Fruit fly (Drosophila melanogaster) whole organism, embryonic: ENCODE measurements around the gene dsd.

Experiments
- Abd-B ChIP-seq: fragments of 200-800 bp; sonication (Bioruptor generic); optimal IDR thresholded peaks from 2 replicates; lab custom pipeline; 2018; ENCODE audit warnings: missing biosample characterization, mild to moderate bottlenecking, missing genetic modification characterization, moderate library complexity
- Antp ChIP-seq: fragments of 200-800 bp; sonication (Bioruptor generic); optimal IDR thresholded peaks from 3 replicates; lab custom pipeline; 2016; ENCODE audit warnings: missing biosample characterization, missing genetic modification characterization
- B-H1 ChIP-seq: fragments of 200-800 bp; sonication (Bioruptor generic); IDR thresholded peaks from 3 replicates; pipeline ENCODE4 v1.3.6; 2022; ENCODE audit warnings: missing biosample characterization, missing genetic modification characterization
- CG11093 ChIP-seq: fragments of 200-800 bp; sonication (Bioruptor generic); IDR thresholded peaks from 3 replicates; pipeline ENCODE4 v1.3.6; 2022; ENCODE audit warnings: missing biosample characterization, missing genetic modification characterization
- CG11695 ChIP-seq: fragments of 200-800 bp; sonication (Bioruptor generic); IDR thresholded peaks from 3 replicates; pipeline ENCODE4 v1.3.6; 2022; ENCODE audit warnings: missing biosample characterization, missing genetic modification characterization
- CG15269 ChIP-seq: fragments of 200-800 bp; sonication (Bioruptor generic); optimal IDR thresholded peaks from 2 replicates; lab custom pipeline; 2018; ENCODE audit warnings: missing biosample characterization, mild to moderate bottlenecking, missing genetic modification characterization, moderate library complexity
- CG1529 ChIP-seq: fragments of 200-800 bp; sonication (Bioruptor generic); optimal IDR thresholded peaks from 3 replicates; lab custom pipeline; 2018; ENCODE audit warnings: missing biosample characterization, missing genetic modification characterization
- CG4854 ChIP-seq: fragments of 200-800 bp; sonication (Bioruptor generic); optimal IDR thresholded peaks from 2 replicates; lab custom pipeline; 2016; ENCODE audit warnings: missing biosample characterization, missing genetic modification characterization, inconsistent platforms
- CG6689 ChIP-seq: fragments of 200-800 bp; sonication (Bioruptor generic); IDR thresholded peaks from 2 replicates; pipeline ENCODE4 v1.3.6; 2022; ENCODE audit warnings: missing biosample characterization, missing genetic modification characterization
- CG7556 ChIP-seq: fragments of 200-800 bp; sonication (Bioruptor generic); optimal IDR thresholded peaks from 2 replicates; lab custom pipeline; 2017; ENCODE audit warnings: missing biosample characterization, mild to moderate bottlenecking, missing genetic modification characterization
- CG7786 ChIP-seq: fragments of 200-800 bp; sonication (Bioruptor generic); optimal IDR thresholded peaks from 2 replicates; lab custom pipeline; 2016; ENCODE audit warnings: missing biosample characterization, missing genetic modification characterization
- CG8290 ChIP-seq, 3 experiments: fragments of 200-800 bp; sonication (Bioruptor generic); optimal IDR thresholded peaks; 2 replicates each; lab custom pipeline; 2016 to 2019; ENCODE audit warnings: missing biosample characterization in 3 of 3, missing genetic modification characterization in 3 of 3, mild to moderate bottlenecking in 2 of 3, moderate library complexity in 1 of 3
- CG9727 ChIP-seq: fragments of 200-800 bp; sonication (Bioruptor generic); optimal IDR thresholded peaks from 3 replicates; lab custom pipeline; 2017; ENCODE audit warnings: missing biosample characterization, mild to moderate bottlenecking, missing genetic modification characterization
- CG9932 ChIP-seq: fragments of 200-800 bp; sonication (Bioruptor generic); IDR thresholded peaks from 2 replicates; pipeline ENCODE4 v1.3.6; 2022; ENCODE audit warnings: missing biosample characterization, missing genetic modification characterization
- CoRest ChIP-seq: fragments of 200-800 bp; sonication (Bioruptor generic); optimal IDR thresholded peaks from 3 replicates; lab custom pipeline; 2018; ENCODE audit warnings: missing biosample characterization, mild to moderate bottlenecking, missing genetic modification characterization, moderate library complexity
- CrebB ChIP-seq: fragments of 200-800 bp; sonication (Bioruptor generic); optimal IDR thresholded peaks from 3 replicates; lab custom pipeline; 2018; ENCODE audit warnings: missing biosample characterization, mild to moderate bottlenecking, missing genetic modification characterization
- Dek ChIP-seq: fragments of 200-800 bp; sonication (Bioruptor generic); optimal IDR thresholded peaks from 3 replicates; lab custom pipeline; 2019; ENCODE audit warnings: missing biosample characterization, mild to moderate bottlenecking, missing genetic modification characterization, moderate library complexity
- E2f1 ChIP-seq: fragments of 200-800 bp; sonication (Bioruptor generic); IDR thresholded peaks from 2 replicates; pipeline ENCODE4 v1.3.6; 2022; ENCODE audit warnings: missing biosample characterization, missing genetic modification characterization
- Fer1 ChIP-seq: fragments of 200-800 bp; sonication (Bioruptor generic); optimal IDR thresholded peaks from 2 replicates; lab custom pipeline; 2017; ENCODE audit warnings: missing biosample characterization, mild to moderate bottlenecking, missing genetic modification characterization
- Fer3 ChIP-seq: fragments of 200-800 bp; sonication (Bioruptor generic); optimal IDR thresholded peaks from 2 replicates; lab custom pipeline; 2018; ENCODE audit warnings: missing biosample characterization, mild to moderate bottlenecking, missing genetic modification characterization, moderate library complexity
- HLH3B ChIP-seq: fragments of 200-800 bp; sonication (Bioruptor generic); IDR thresholded peaks from 2 replicates; pipeline ENCODE4 v1.3.6; 2022; ENCODE audit warnings: missing biosample characterization, missing genetic modification characterization
- Hey ChIP-seq: fragments of 200-800 bp; sonication (Bioruptor generic); optimal IDR thresholded peaks from 3 replicates; lab custom pipeline; 2018; ENCODE audit warnings: missing biosample characterization, mild to moderate bottlenecking, missing genetic modification characterization
- Hmr ChIP-seq: fragments of 200-800 bp; sonication (Bioruptor generic); optimal IDR thresholded peaks from 3 replicates; lab custom pipeline; 2017; ENCODE audit warnings: mild to moderate bottlenecking, missing biosample characterization, missing genetic modification reagents, missing genetic modification characterization
- Med ChIP-seq: fragments of 200-800 bp; sonication (Bioruptor generic); peaks from one replicate; lab custom pipeline; 2016; ENCODE audit warnings: missing biosample characterization, missing genetic modification characterization, mild to moderate bottlenecking, inconsistent platforms, moderate library complexity
- Meics ChIP-seq: fragments of 200-800 bp; sonication (Bioruptor generic); optimal IDR thresholded peaks from 2 replicates; lab custom pipeline; 2017; ENCODE audit warnings: missing biosample characterization, mild to moderate bottlenecking, missing genetic modification characterization
- Nf-YC ChIP-seq: fragments of 200-800 bp; optimal IDR thresholded peaks from 3 replicates; lab custom pipeline; 2019; ENCODE audit warnings: missing biosample characterization, mild to moderate bottlenecking, missing genetic modification characterization, moderate library complexity
- az2 ChIP-seq: fragments of 200-800 bp; sonication (Bioruptor generic); optimal IDR thresholded peaks from 3 replicates; lab custom pipeline; 2016; ENCODE audit warnings: missing biosample characterization, missing genetic modification characterization
- bcd ChIP-seq: fragments of 200-800 bp; sonication (Bioruptor generic); optimal IDR thresholded peaks from 2 replicates; lab custom pipeline; 2017; ENCODE audit warnings: missing biosample characterization, mild to moderate bottlenecking, missing genetic modification characterization
- cg ChIP-seq: fragments of 200-800 bp; sonication (Bioruptor generic); optimal IDR thresholded peaks from 3 replicates; lab custom pipeline; 2019; ENCODE audit warnings: missing biosample characterization, mild to moderate bottlenecking, missing genetic modification characterization, moderate library complexity
- ci ChIP-seq: fragments of 200-800 bp; sonication (Bioruptor generic); IDR thresholded peaks from 3 replicates; pipeline ENCODE4 v1.3.6; 2022; ENCODE audit warnings: missing biosample characterization, missing genetic modification characterization
- cwo ChIP-seq: fragments of 200-800 bp; sonication (Bioruptor generic); optimal IDR thresholded peaks from 3 replicates; lab custom pipeline; 2017; ENCODE audit warnings: missing biosample characterization, missing genetic modification characterization, mild to moderate bottlenecking, moderate library complexity, missing genetic modification reagents
- dmrt99B ChIP-seq: fragments of 200-800 bp; sonication (Bioruptor generic); optimal IDR thresholded peaks from 2 replicates; lab custom pipeline; 2018; ENCODE audit warnings: missing biosample characterization, mild to moderate bottlenecking, missing genetic modification characterization, moderate library complexity
- ewg ChIP-seq: fragments of 200-800 bp; sonication (Bioruptor generic); optimal IDR thresholded peaks from 3 replicates; lab custom pipeline; 2017; ENCODE audit warnings: mild to moderate bottlenecking, missing biosample characterization, missing genetic modification reagents, missing genetic modification characterization
- fru ChIP-seq: fragments of >200 bp; optimal IDR thresholded peaks from 2 replicates; lab custom pipeline; 2017
- gce ChIP-seq: fragments of 200-800 bp; sonication (Bioruptor generic); IDR thresholded peaks from 3 replicates; pipeline ENCODE4 v1.3.6; 2022; ENCODE audit warnings: missing biosample characterization, missing genetic modification characterization
- gcm ChIP-seq: fragments of 200-800 bp; sonication (Bioruptor generic); optimal IDR thresholded peaks from 2 replicates; lab custom pipeline; 2019; ENCODE audit warnings: missing biosample characterization, mild to moderate bottlenecking, missing genetic modification characterization, moderate library complexity
- hkb ChIP-seq, 2 experiments: fragments of 200-800 bp in 1 of 2; fragments of >200 bp in 1 of 2; sonication (Bioruptor generic) in 1 of 2; IDR thresholded peaks in 1 of 2; optimal IDR thresholded peaks in 1 of 2; 2 replicates each; pipeline versions ENCODE4 v1.3.6 to Lab custom; 2017 to 2022; ENCODE audit warnings: missing biosample characterization in 1 of 2, missing genetic modification characterization in 1 of 2
- lab ChIP-seq: fragments of 200-800 bp; sonication (Bioruptor generic); optimal IDR thresholded peaks from 3 replicates; lab custom pipeline; 2017; ENCODE audit warnings: missing biosample characterization, missing genetic modification characterization, mild to moderate bottlenecking, moderate library complexity, missing genetic modification reagents
- prd ChIP-seq, 3 experiments: fragments of >200 bp in 2 of 3; fragments of 200-800 bp in 1 of 3; sonication (Bioruptor generic) in 1 of 3; optimal IDR thresholded peaks in 2 of 3; IDR thresholded peaks in 1 of 3; 2 replicates in 2 of 3; 3 replicates in 1 of 3; pipeline versions ENCODE4 v1.3.6 to Lab custom; 2017 to 2022; ENCODE audit warnings: missing biosample characterization in 1 of 3, missing genetic modification characterization in 1 of 3
- row ChIP-seq: fragments of 200-800 bp; sonication (Bioruptor generic); IDR thresholded peaks from 3 replicates; pipeline ENCODE4 v1.3.6; 2022; ENCODE audit warnings: missing biosample characterization, missing genetic modification characterization
- sisA ChIP-seq: fragments of 200-800 bp; sonication (Bioruptor generic); IDR thresholded peaks from 2 replicates; pipeline ENCODE4 v1.3.6; 2022; ENCODE audit warnings: missing biosample characterization, missing genetic modification characterization
- slbo ChIP-seq: fragments of 200-800 bp; sonication (Bioruptor generic); IDR thresholded peaks from 2 replicates; pipeline ENCODE4 v1.3.6; 2022; ENCODE audit warnings: missing biosample characterization, missing genetic modification characterization
- toy ChIP-seq: fragments of 200-800 bp; sonication (Bioruptor generic); IDR thresholded peaks from 2 replicates; pipeline ENCODE4 v1.3.6; 2022; ENCODE audit warnings: missing biosample characterization, missing genetic modification characterization
- zfh1 ChIP-seq: fragments of 200-800 bp; sonication (Bioruptor generic); IDR thresholded peaks from 3 replicates; pipeline ENCODE4 v1.3.6; 2022; ENCODE audit warnings: missing biosample characterization, missing genetic modification characterization

The dsd gene

dm6 chr3R:27621861-27622260 is 14.7 kb upstream of the dsd start (continued):
- TF ChIP-seq HLH3B (GFP tag; lab: Robert Waterston, UW) (0 out of 2 replicates have a peak, but pooled peaks have one; percentile 8), Med (GFP tag; lab: Kevin White, UChicago) (peak; percentile 72), toy (GFP tag; lab: Robert Waterston, UW) (no peak), CG8290 (GFP tag; optimal IDR thresholded peaks at IDR 0.05; lab: Kevin White, UChicago) (no peak), CG8290 (tag; optimal IDR thresholded peaks at IDR 0.05; lab: Kevin White, UChicago) (peak in 1 of 2 experiments; percentile 43), fru (no peak), CG6689 (peak; percentile 33; the same call in 1 of the 2 replicates), CG7556 (GFP tag; lab: Kevin White, UChicago) (peak; percentile 23), E2f1 (0 out of 2 replicates have a peak, but pooled peaks have one; percentile 23), CG11093 (GFP tag; lab: Robert Waterston, UW) (no peak), CG4854 (GFP tag; lab: Kevin White, UChicago) (no peak), CG1529 (GFP tag; lab: Kevin White, UChicago) (no peak), gcm (GFP tag; lab: Kevin White, UChicago) (no peak), B-H1 (GFP tag; lab: Robert Waterston, UW) (peak; percentile 27; the same call in 2 of the 3 replicates), prd (optimal IDR thresholded peaks at IDR 0.05; lab: Kevin White, UChicago) (no peak), prd (GFP tag; IDR thresholded peaks at IDR 0.05; lab: Robert Waterston, UW) (peak; percentile 38; the same call in 1 of the 3 replicates), Fer3 (tag; lab: Kevin White, UChicago) (peak; percentile 44), gce (GFP tag; lab: Robert Waterston, UW) (no peak), az2 (no peak), Meics (GFP tag; lab: Kevin White, UChicago) (peak; percentile 15), sisA (0 out of 2 replicates have a peak, but pooled peaks have one; percentile 34), Abd-B (no peak), CG15269 (tag; lab: Kevin White, UChicago) (peak; percentile 43), CG9727 (GFP tag; lab: Kevin White, UChicago) (no peak), CG11695 (0 out of 3 replicates have a peak, but pooled peaks have one; percentile 38), CoRest (tag; lab: Kevin White, UChicago) (peak; percentile 11), Hmr (GFP tag; lab: Kevin White, UChicago) (peak; percentile 46), hkb (optimal IDR thresholded peaks at IDR 0.05; lab: Kevin White, UChicago) (no peak), hkb (GFP tag; IDR thresholded peaks at IDR 0.05; lab: Robert Waterston, UW) (peak; percentile 29; the same call in 1 of the 2 replicates), CG9932 (GFP tag; lab: Robert Waterston, UW) (peak; percentile 25; the same call in 1 of the 2 replicates), lab (GFP tag; lab: Kevin White, UChicago) (peak; percentile 58), cwo (GFP tag; lab: Kevin White, UChicago) (no peak), ewg (GFP tag; lab: Kevin White, UChicago) (no peak), bcd (peak; percentile 5), ci (GFP tag; lab: Robert Waterston, UW) (no peak), Fer1 (GFP tag; lab: Kevin White, UChicago) (peak; percentile 16), dmrt99B (peak; percentile 46), Dek (tag; lab: Kevin White, UChicago) (no peak), slbo (GFP tag; lab: Robert Waterston, UW) (peak; percentile 65)

- no peak for TF ChIP-seq CG7786 (GFP tag; lab: Kevin White, UChicago)
- TF ChIP-seq Hey (tag; lab: Kevin White, UChicago) = peak; percentile 99
- no peak for TF ChIP-seq cg (GFP tag; lab: Kevin White, UChicago)
- TF ChIP-seq Med (GFP tag; lab: Kevin White, UChicago) = peak; percentile 31
- TF ChIP-seq CrebB = no peak
- TF ChIP-seq Antp (GFP tag; lab: Kevin White, UChicago) = peak; percentile 17
- 0 out of 3 replicates have a peak, but pooled peaks have one; percentile 14 for TF ChIP-seq zfh1 (GFP tag; lab: Robert Waterston, UW)
- 0 out of 3 replicates have a peak, but pooled peaks have one; percentile 15 for TF ChIP-seq row
- TF ChIP-seq Nf-YC (tag; lab: Kevin White, UChicago) = no peak
Measured at dm6 chr3R:27616493-27616892, 9.3 kb upstream of the dsd start.
